Worm (Caenorhabditis elegans): ENCODE measurements around the gene T12D8.10.

- TF ChIP-seq ztf-11 (tag; optimal IDR thresholded peaks at IDR 0.05) (no peak), mdl-1 (tag; optimal IDR thresholded peaks at IDR 0.05) (no peak), pqm-1 (tag; optimal IDR thresholded peaks at IDR 0.05) (no peak), elt-1 (tag; optimal IDR thresholded peaks at IDR 0.05) (no peak)
Observed at ce11 chrIII:13656680-13657079, 14.6 kb upstream of the T12D8.10 start.
